Fruit fly (Drosophila melanogaster): ENCODE measurements around the gene CG13127.

DNA sequence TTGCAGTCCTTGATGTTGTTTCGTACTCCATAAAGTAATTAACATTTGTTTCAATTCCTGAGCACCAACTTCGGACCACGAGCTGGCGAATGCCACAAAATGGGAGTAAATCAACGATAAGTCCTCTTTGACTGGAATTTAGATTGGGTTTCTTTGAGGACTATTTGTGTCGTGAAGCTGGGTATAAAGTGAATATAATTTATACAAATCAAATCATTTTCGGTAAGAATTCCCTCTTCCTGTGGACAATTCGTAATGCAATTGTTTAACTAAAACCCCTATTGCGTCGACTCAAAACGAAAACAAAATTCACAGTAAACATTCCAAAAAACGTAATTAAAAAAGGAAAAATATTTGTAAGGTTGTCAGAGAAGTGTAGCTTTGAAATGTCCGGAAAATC lies at the start of gene CG13127:
- no peak for TF ChIP-seq Sox102F (GFP tag; optimal IDR thresholded peaks at IDR 0.05)
- no peak for TF ChIP-seq Hr38 (GFP tag; optimal IDR thresholded peaks at IDR 0.05)
- no peak for TF ChIP-seq CG15336 (GFP tag; IDR thresholded peaks at IDR 0.05)
- TF ChIP-seq Lpt (GFP tag; optimal IDR thresholded peaks at IDR 0.05) = no peak
- no peak for TF ChIP-seq CG3919 (GFP tag; optimal IDR thresholded peaks at IDR 0.05)
- no peak for TF ChIP-seq CG6276 (GFP tag; optimal IDR thresholded peaks at IDR 0.05)
- TF ChIP-seq spab (GFP tag; optimal IDR thresholded peaks at IDR 0.05) = no peak
- TF ChIP-seq Blimp-1 (GFP tag; optimal IDR thresholded peaks at IDR 0.05) = no peak
- no peak for TF ChIP-seq CG11762 (GFP tag; optimal IDR thresholded peaks at IDR 0.05; ENCODE audit: insufficient read depth)

All from whole organism, prepupa.